Worm (Caenorhabditis elegans) whole organism, early embryonic: Measurements from ENCODE around the gene F44E2.8.

Experiments
- B0310.2 ChIP-seq: sonication (generic microtip); optimal IDR thresholded peaks from 2 replicates; lab custom pipeline; 2016; ENCODE audit warnings: mild to moderate bottlenecking, missing genetic modification characterization, missing compliant biosample characterization
- F13C5.2 ChIP-seq: sonication (generic microtip); optimal IDR thresholded peaks from 2 replicates; lab custom pipeline; 2017; ENCODE audit warnings: mild to moderate bottlenecking, missing genetic modification characterization, inconsistent platforms, missing compliant biosample characterization
- aly-1 ChIP-seq: sonication (generic microtip); optimal IDR thresholded peaks from 2 replicates; lab custom pipeline; 2016; ENCODE audit warnings: missing genetic modification characterization, missing compliant biosample characterization
- ama-1 ChIP-seq: fragments of 150-350 bp; optimal IDR thresholded peaks from 2 replicates; lab custom pipeline; 2014
- ceh-13 ChIP-seq: fragments of 200-800 bp; sonication (Bioruptor generic); optimal IDR thresholded peaks from 2 replicates; lab custom pipeline; 2018; ENCODE audit warnings: mild to moderate bottlenecking, missing genetic modification characterization, missing compliant biosample characterization
- ceh-36 ChIP-seq: sonication (generic microtip); optimal IDR thresholded peaks from 2 replicates; lab custom pipeline; 2016; ENCODE audit warnings: missing genetic modification characterization, inconsistent platforms, missing compliant biosample characterization
- ets-7 ChIP-seq: sonication (generic microtip); optimal IDR thresholded peaks from 2 replicates; lab custom pipeline; 2016; ENCODE audit warnings: missing genotype, missing genetic modification characterization, missing compliant biosample characterization
- flt-1 ChIP-seq: fragments of 200-800 bp; sonication (Bioruptor generic); IDR thresholded peaks from 2 replicates; pipeline ENCODE4 v1.3.6; 2022; ENCODE audit warnings: missing genetic modification characterization, missing compliant biosample characterization
- hmbx-1 ChIP-seq: sonication (generic microtip); optimal IDR thresholded peaks from 2 replicates; lab custom pipeline; 2016; ENCODE audit warnings: mild to moderate bottlenecking, missing genetic modification characterization, missing compliant biosample characterization
- hmg-4 ChIP-seq: fragments of 200-800 bp; sonication (Bioruptor generic); optimal IDR thresholded peaks from 2 replicates; lab custom pipeline; 2018; ENCODE audit warnings: mild to moderate bottlenecking, missing genetic modification characterization, missing compliant biosample characterization
- hnd-1 ChIP-seq: sonication (generic microtip); optimal IDR thresholded peaks from 2 replicates; lab custom pipeline; 2016; ENCODE audit warnings: missing genetic modification characterization, missing compliant biosample characterization
- pes-1 ChIP-seq: fragments of 200-800 bp; sonication (Bioruptor generic); IDR thresholded peaks from 2 replicates; pipeline ENCODE4 v1.3.6; 2022; ENCODE audit warnings: missing genetic modification reagents, missing genetic modification characterization, missing compliant biosample characterization
- scrt-1 ChIP-seq: fragments of 200-800 bp; sonication (Bioruptor generic); IDR thresholded peaks from 2 replicates; pipeline ENCODE4 v1.3.6; 2022; ENCODE audit warnings: missing genetic modification characterization, missing compliant biosample characterization
- sea-1 ChIP-seq: fragments of 200-800 bp; sonication (Bioruptor generic); conservative IDR thresholded peaks from 2 replicates; pipeline ENCODE4 v1.3.6; 2022; ENCODE audit warnings: missing genetic modification characterization, missing compliant biosample characterization
- tbx-11 ChIP-seq: fragments of 200-800 bp; sonication (Bioruptor generic); IDR thresholded peaks from 2 replicates; pipeline ENCODE4 v1.3.6; 2022; ENCODE audit warnings: missing genetic modification characterization, missing compliant biosample characterization
- tbx-37 ChIP-seq: fragments of 200-800 bp; sonication (Bioruptor generic); conservative IDR thresholded peaks from 2 replicates; pipeline ENCODE4 v1.3.6; 2022; ENCODE audit warnings: missing genetic modification reagents, missing genetic modification characterization, missing compliant biosample characterization
- tra-4 ChIP-seq: sonication (generic microtip); optimal IDR thresholded peaks from 2 replicates; lab custom pipeline; 2017; ENCODE audit warnings: missing genetic modification characterization, missing compliant biosample characterization

F44E2.8 gene

ce11 chrIII:8850482-8851047, 888 bp upstream of the F44E2.8 start, which contains the start of gene F44E2.9:
Gene F44E2.9 (minus strand): TSS chrIII:8850532.
- peak; percentile 61 for TF ChIP-seq tbx-37
- TF ChIP-seq flt-1 (GFP tag; lab: Robert Waterston, UW): no peak

ce11 chrIII:8848372-8848771, 1.3 kb downstream of the F44E2.8 start, which contains the start of gene F44E2.7:
Gene F44E2.7 (minus strand): TSS chrIII:8848472.
- TF ChIP-seq flt-1 (GFP tag; lab: Robert Waterston, UW) (no peak), sea-1 (GFP tag; lab: Robert Waterston, UW) (no peak), hmg-4 (GFP tag; lab: Kevin White, UChicago) (no peak), ama-1 (no peak), tbx-11 (GFP tag; lab: Robert Waterston, UW) (no peak), pes-1 (no peak), ceh-36 (tag; lab: Kevin White, UChicago) (no peak), hmbx-1 (tag; lab: Kevin White, UChicago) (no peak)

- TF ChIP-seq flt-1 (GFP tag; lab: Robert Waterston, UW) (no peak), scrt-1 (no peak), tbx-11 (GFP tag; lab: Robert Waterston, UW) (no peak), B0310.2 (tag; lab: Kevin White, UChicago) (no peak), F13C5.2 (tag; lab: Kevin White, UChicago) (no peak), hmbx-1 (tag; lab: Kevin White, UChicago) (no peak), sea-1 (GFP tag; lab: Robert Waterston, UW) (no peak), ceh-13 (no peak)
Measured at ce11 chrIII:8847722-8848121, 2.0 kb downstream of the F44E2.8 start.

ce11 chrIII:8845114-8845513, 4.6 kb downstream of the F44E2.8 start, which contains the start of gene F44E2.6:
Gene F44E2.6 (minus strand): TSS chrIII:8845214.
- TF ChIP-seq scrt-1 (no peak), hmg-4 (GFP tag; lab: Kevin White, UChicago) (no peak), B0310.2 (tag; lab: Kevin White, UChicago) (no peak), hnd-1 (tag; lab: Kevin White, UChicago) (no peak), ama-1 (no peak), aly-1 (tag; lab: Kevin White, UChicago) (no peak), pes-1 (no peak), F13C5.2 (tag; lab: Kevin White, UChicago) (no peak), sea-1 (GFP tag; lab: Robert Waterston, UW) (no peak), ceh-13 (no peak), tbx-11 (GFP tag; lab: Robert Waterston, UW) (no peak), tra-4 (tag; lab: Kevin White, UChicago) (no peak), tbx-37 (no peak), ets-7 (tag; lab: Kevin White, UChicago) (no peak), ceh-36 (tag; lab: Kevin White, UChicago) (no peak), flt-1 (GFP tag; lab: Robert Waterston, UW) (no peak), hmbx-1 (tag; lab: Kevin White, UChicago) (no peak)

- no peak for TF ChIP-seq tra-4 (tag; lab: Kevin White, UChicago)
- no peak for TF ChIP-seq sea-1 (GFP tag; lab: Robert Waterston, UW)
- no peak for TF ChIP-seq hnd-1 (tag; lab: Kevin White, UChicago)
- no peak for TF ChIP-seq tbx-11 (GFP tag; lab: Robert Waterston, UW)
Measured at ce11 chrIII:8844137-8844536, 5.5 kb downstream of the F44E2.8 start.

- TF ChIP-seq scrt-1 (no peak), tbx-37 (no peak), hmg-4 (GFP tag; lab: Kevin White, UChicago) (peak; percentile 18)
Measured at ce11 chrIII:8839813-8840212, 9.9 kb downstream of the F44E2.8 start.

- TF ChIP-seq ceh-36 (tag; lab: Kevin White, UChicago) (no peak), ets-7 (tag; lab: Kevin White, UChicago) (no peak), pes-1 (no peak), aly-1 (tag; lab: Kevin White, UChicago) (no peak), sea-1 (GFP tag; lab: Robert Waterston, UW) (no peak), ceh-13 (no peak), flt-1 (GFP tag; lab: Robert Waterston, UW) (no peak), tra-4 (tag; lab: Kevin White, UChicago) (no peak)
Measured at ce11 chrIII:8838075-8838474, 11.6 kb downstream of the F44E2.8 start, which contains the start of gene F44E2.4. Gene F44E2.4 (minus strand): TSS chrIII:8838424.

- no peak for TF ChIP-seq aly-1 (tag; lab: Kevin White, UChicago)
- no peak for TF ChIP-seq ceh-13
- no peak for TF ChIP-seq hnd-1 (tag; lab: Kevin White, UChicago)
- TF ChIP-seq F13C5.2 (tag; lab: Kevin White, UChicago): no peak
- no peak for TF ChIP-seq hmg-4 (GFP tag; lab: Kevin White, UChicago)
- no peak for TF ChIP-seq flt-1 (GFP tag; lab: Robert Waterston, UW)
- TF ChIP-seq ets-7 (tag; lab: Kevin White, UChicago): no peak
- TF ChIP-seq tbx-37: no peak
- TF ChIP-seq ama-1: no peak
- TF ChIP-seq hmbx-1 (tag; lab: Kevin White, UChicago): no peak
- no peak for TF ChIP-seq sea-1 (GFP tag; lab: Robert Waterston, UW)
- no peak for TF ChIP-seq pes-1
- no peak for TF ChIP-seq tbx-11 (GFP tag; lab: Robert Waterston, UW)
- TF ChIP-seq B0310.2 (tag; lab: Kevin White, UChicago): no peak
- TF ChIP-seq ceh-36 (tag; lab: Kevin White, UChicago): no peak
- no peak for TF ChIP-seq scrt-1
Measured at ce11 chrIII:8831059-8831750, 18.5 kb downstream of the F44E2.8 start, which contains the start of gene F44E2.10. Gene F44E2.10 (minus strand): TSS chrIII:8831109.
